Worm (Caenorhabditis elegans) whole organism, L4/young adult: ENCODE results near the gene hat-1.

Experiments
- W03F9.2 ChIP-seq: fragments of 150-350 bp; optimal IDR thresholded peaks from 2 replicates; lab custom pipeline; 2014; ENCODE audit warnings: missing biosample characterization, missing genetic modification characterization
- him-1 ChIP-seq: sonication (generic microtip); optimal IDR thresholded peaks from 2 replicates; lab custom pipeline; 2016; ENCODE audit warnings: missing genotype, missing genetic modification reagents, missing genetic modification characterization, missing compliant biosample characterization

DNA sequence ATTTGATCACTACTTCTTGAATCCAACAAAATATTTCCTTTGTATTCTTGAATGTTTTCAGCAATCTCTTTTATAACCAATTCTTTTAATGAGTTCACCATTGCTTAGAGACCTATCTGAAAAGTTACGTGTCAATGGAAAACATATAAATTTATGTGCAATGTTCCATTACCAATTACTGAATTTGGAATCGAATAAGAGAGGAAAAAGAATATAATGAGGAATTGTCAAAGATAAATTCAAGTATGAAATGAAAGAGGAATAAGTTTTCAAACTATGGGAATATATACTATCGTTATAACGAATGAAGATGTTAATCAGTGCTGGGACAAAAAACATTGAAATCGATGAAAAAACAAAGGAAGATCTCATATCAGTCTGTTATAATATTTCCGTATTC, 44.0 kb upstream of the hat-1 start, which contains the start of gene H04D03.4:
- no peak for TF ChIP-seq W03F9.2 (tag; lab: Kevin White, UChicago)
- no peak for TF ChIP-seq him-1 (tag; lab: Kevin White, UChicago)
